Worm (Caenorhabditis elegans) whole organism, L4 larva: ENCODE results near the gene ZK1127.4.

Experiments
- T26A8.4 ChIP-seq: fragments of 200-800 bp; sonication (Bioruptor generic); IDR thresholded peaks from 2 replicates; pipeline ENCODE4 v1.3.6; 2022; ENCODE audit warnings: missing genetic modification characterization, missing compliant biosample characterization
- Y48G9A.11 ChIP-seq: fragments of 200-800 bp; sonication (Bioruptor generic); IDR thresholded peaks from 2 replicates; pipeline ENCODE4 v1.3.6; 2022; ENCODE audit warnings: missing genetic modification reagents, missing genetic modification characterization, missing compliant biosample characterization
- egl-27 ChIP-seq: sonication (generic microtip); optimal IDR thresholded peaks from 3 replicates; lab custom pipeline; 2017; ENCODE audit warnings: missing biosample characterization, missing genetic modification reagents, missing genetic modification characterization
- fkh-10 ChIP-seq: fragments of 150-350 bp; optimal IDR thresholded peaks from 2 replicates; lab custom pipeline; 2014; ENCODE audit warnings: missing biosample characterization, missing genetic modification reagents, missing genetic modification characterization
- nhr-11 ChIP-seq: fragments of 150-350 bp; optimal IDR thresholded peaks from 2 replicates; lab custom pipeline; 2014; ENCODE audit warnings: missing biosample characterization, missing genetic modification characterization
- nhr-28 ChIP-seq: fragments of 150-350 bp; optimal IDR thresholded peaks from 2 replicates; lab custom pipeline; 2014; ENCODE audit warnings: missing biosample characterization, missing genetic modification characterization
- saeg-2 ChIP-seq: fragments of 200-800 bp; sonication (Bioruptor generic); IDR thresholded peaks from 2 replicates; pipeline ENCODE4 v1.3.6; 2022; ENCODE audit warnings: missing genetic modification reagents, missing genetic modification characterization, missing compliant biosample characterization
- unc-39 ChIP-seq: sonication (generic microtip); optimal IDR thresholded peaks from 2 replicates; lab custom pipeline; 2017; ENCODE audit warnings: missing biosample characterization, missing genetic modification characterization
- ztf-11 ChIP-seq: fragments of 150-350 bp; optimal IDR thresholded peaks from 2 replicates; lab custom pipeline; 2014; ENCODE audit warnings: missing biosample characterization, missing genetic modification characterization

- TF ChIP-seq T26A8.4 (GFP tag; lab: Robert Waterston, UW), result no peak
- TF ChIP-seq nhr-28, result no peak
- TF ChIP-seq saeg-2 (GFP tag; lab: Robert Waterston, UW), result no peak
- TF ChIP-seq fkh-10 (GFP tag; lab: Kevin White, UChicago), result no peak
- no peak for TF ChIP-seq ztf-11
- no peak for TF ChIP-seq Y48G9A.11 (GFP tag; lab: Robert Waterston, UW)
- TF ChIP-seq nhr-11 (tag; lab: Kevin White, UChicago), result no peak
- TF ChIP-seq unc-39 (tag; lab: Kevin White, UChicago), result no peak
- TF ChIP-seq egl-27 (tag; lab: Kevin White, UChicago), result no peak
Observed at ce11 chrII:7095970-7096369, 42.2 kb downstream of the ZK1127.4 start.
